Worm (Caenorhabditis elegans) whole organism, L4 larva: ENCODE measurements around the gene K05B2.2.
A peak's percentile ranks its signal among the peaks of the same experiment; 100 is the strongest.

Experiments used
- F26F4.8 ChIP-seq: fragments of 200-800 bp; sonication (Bioruptor generic); conservative IDR thresholded peaks from 2 replicates; pipeline ENCODE4 v1.3.6; 2022; ENCODE audit warnings: missing genetic modification characterization, missing compliant biosample characterization
- F49E8.2 ChIP-seq: sonication (generic microtip); optimal IDR thresholded peaks from 2 replicates; lab custom pipeline; 2016; ENCODE audit warnings: missing compliant biosample characterization, mild to moderate bottlenecking, missing genetic modification characterization, borderline replicate concordance
- R02D3.7 ChIP-seq: fragments of 150-350 bp; sonication (generic microtip); optimal IDR thresholded peaks from 3 replicates; lab custom pipeline; 2014; ENCODE audit warnings: missing biosample characterization, missing genetic modification characterization
- T20F7.1 ChIP-seq: fragments of 200-800 bp; sonication (Bioruptor generic); optimal IDR thresholded peaks from 2 replicates; lab custom pipeline; 2018; ENCODE audit warnings: mild to moderate bottlenecking, missing genetic modification characterization, missing compliant biosample characterization
- Y105C5A.15 ChIP-seq: fragments of 200-800 bp; sonication (Bioruptor generic); IDR thresholded peaks from 2 replicates; pipeline ENCODE4 v1.3.6; 2022; ENCODE audit warnings: missing genetic modification characterization, missing compliant biosample characterization
- Y48G9A.11 ChIP-seq: fragments of 200-800 bp; sonication (Bioruptor generic); IDR thresholded peaks from 2 replicates; pipeline ENCODE4 v1.3.6; 2022; ENCODE audit warnings: missing genetic modification reagents, missing genetic modification characterization, missing compliant biosample characterization
- Y5F2A.4 ChIP-seq: fragments of 200-800 bp; sonication (Bioruptor generic); optimal IDR thresholded peaks from 2 replicates; lab custom pipeline; 2018; ENCODE audit warnings: mild to moderate bottlenecking, missing genetic modification characterization, missing compliant biosample characterization
- aha-1 ChIP-seq: fragments of 150-350 bp; peaks from one replicate; lab custom pipeline; 2014; ENCODE audit warnings: missing biosample characterization, missing genetic modification characterization
- arid-1 ChIP-seq: fragments of 200-800 bp; sonication (Bioruptor generic); conservative IDR thresholded peaks from 2 replicates; pipeline ENCODE4 v1.3.6; 2022; ENCODE audit warnings: missing genetic modification reagents, missing genetic modification characterization, missing compliant biosample characterization
- ceh-44 ChIP-seq: fragments of 200-800 bp; sonication (Bioruptor generic); IDR thresholded peaks from 2 replicates; pipeline ENCODE4 v1.3.6; 2022; ENCODE audit warnings: missing genetic modification reagents, missing genetic modification characterization, missing compliant biosample characterization
- ceh-62 ChIP-seq: sonication (generic microtip); optimal IDR thresholded peaks from 2 replicates; lab custom pipeline; 2017; ENCODE audit warnings: missing biosample characterization, missing genetic modification characterization
- ceh-82 ChIP-seq: sonication (generic microtip); optimal IDR thresholded peaks from 2 replicates; lab custom pipeline; 2017; ENCODE audit warnings: missing biosample characterization, missing genetic modification characterization
- daf-12 ChIP-seq: fragments of 150-350 bp; optimal IDR thresholded peaks from 2 replicates; lab custom pipeline; 2014; ENCODE audit warnings: missing biosample characterization, missing genetic modification reagents, missing genetic modification characterization
- daf-16 ChIP-seq, 3 experiments: sonication (generic microtip); optimal IDR thresholded peaks; 2 replicates each; lab custom pipeline; 2016 to 2017; ENCODE audit warnings: missing genetic modification characterization in 3 of 3, missing genetic modification reagents in 3 of 3, mild to moderate bottlenecking in 2 of 3, missing compliant biosample characterization in 2 of 3, missing biosample characterization in 1 of 3, moderate library complexity in 1 of 3
- dmd-9 ChIP-seq: fragments of 200-800 bp; sonication (Bioruptor generic); IDR thresholded peaks from 2 replicates; pipeline ENCODE4 v1.3.6; 2022; ENCODE audit warnings: missing genetic modification reagents, missing genetic modification characterization, missing compliant biosample characterization
- duxl-1 ChIP-seq: sonication (generic microtip); optimal IDR thresholded peaks from 2 replicates; lab custom pipeline; 2016; ENCODE audit warnings: mild to moderate bottlenecking, missing genetic modification characterization, moderate library complexity, missing compliant biosample characterization; ENCODE audit not compliant: poor library complexity
- egl-43 ChIP-seq: fragments of 200-800 bp; sonication (Bioruptor generic); IDR thresholded peaks from 2 replicates; pipeline ENCODE4 v1.3.6; 2022; ENCODE audit warnings: missing genetic modification reagents, missing genetic modification characterization, missing compliant biosample characterization
- fkh-10 ChIP-seq: fragments of 150-350 bp; optimal IDR thresholded peaks from 2 replicates; lab custom pipeline; 2014; ENCODE audit warnings: missing biosample characterization, missing genetic modification reagents, missing genetic modification characterization
- fos-1 ChIP-seq: fragments of 150-350 bp; optimal IDR thresholded peaks from 2 replicates; lab custom pipeline; 2014; ENCODE audit warnings: missing biosample characterization, missing genetic modification characterization
- gei-8 ChIP-seq: fragments of 200-800 bp; sonication (Bioruptor generic); optimal IDR thresholded peaks from 2 replicates; lab custom pipeline; 2018; ENCODE audit warnings: mild to moderate bottlenecking, missing genetic modification characterization, missing compliant biosample characterization
- hif-1 ChIP-seq, 2 experiments: sonication (generic microtip); optimal IDR thresholded peaks; 2 replicates each; lab custom pipeline; 2016 to 2017; ENCODE audit warnings: missing compliant biosample characterization in 2 of 2, missing genetic modification characterization in 2 of 2, missing genetic modification reagents in 2 of 2, missing genotype in 2 of 2, mild to moderate bottlenecking in 1 of 2
- hlh-30 ChIP-seq: sonication (generic microtip); optimal IDR thresholded peaks from 2 replicates; lab custom pipeline; 2017; ENCODE audit warnings: antibody characterized with exemption, mild to moderate bottlenecking, missing genetic modification characterization, missing compliant biosample characterization; ENCODE audit not compliant: insufficient read depth
- hmg-1.1 ChIP-seq: fragments of 200-800 bp; sonication (Bioruptor generic); IDR thresholded peaks from 2 replicates; pipeline ENCODE4 v1.3.6; 2022; ENCODE audit warnings: missing genetic modification reagents, missing genetic modification characterization, missing compliant biosample characterization
- lin-13 ChIP-seq: fragments of 150-350 bp; optimal IDR thresholded peaks from 2 replicates; lab custom pipeline; 2014; ENCODE audit warnings: missing biosample characterization, missing genetic modification reagents, missing genetic modification characterization
- lin-29 ChIP-seq: fragments of 200-800 bp; sonication (Bioruptor generic); IDR thresholded peaks from 2 replicates; pipeline ENCODE4 v1.3.6; 2022; ENCODE audit warnings: missing genetic modification reagents, missing genetic modification characterization, missing compliant biosample characterization
- lin-38 ChIP-seq: fragments of 200-800 bp; sonication (Bioruptor generic); IDR thresholded peaks from 2 replicates; pipeline ENCODE4 v1.3.6; 2022; ENCODE audit warnings: missing genetic modification reagents, missing genetic modification characterization, missing compliant biosample characterization
- lir-3 ChIP-seq: sonication (generic microtip); optimal IDR thresholded peaks from 2 replicates; lab custom pipeline; 2016; ENCODE audit warnings: mild to moderate bottlenecking, missing genetic modification characterization, missing compliant biosample characterization
- lsy-2 ChIP-seq, 2 experiments: fragments of 150-350 bp in 1 of 2; sonication (generic microtip) in 1 of 2; optimal IDR thresholded peaks; 2 replicates each; lab custom pipeline; 2014 to 2017; ENCODE audit warnings: missing biosample characterization in 2 of 2, missing genetic modification characterization in 2 of 2
- madf-9 ChIP-seq: fragments of 200-800 bp; sonication (Bioruptor generic); conservative IDR thresholded peaks from 2 replicates; pipeline ENCODE4 v1.3.6; 2022; ENCODE audit warnings: missing genetic modification reagents, missing genetic modification characterization, missing compliant biosample characterization
- mdl-1 ChIP-seq, 2 experiments: fragments of 150-350 bp in 1 of 2; sonication (generic microtip) in 1 of 2; optimal IDR thresholded peaks; 2 replicates each; lab custom pipeline; 2014 to 2017; ENCODE audit warnings: missing biosample characterization in 2 of 2, missing genetic modification characterization in 2 of 2
- mdt-29 ChIP-seq: fragments of 200-800 bp; sonication (Bioruptor generic); IDR thresholded peaks from 2 replicates; pipeline ENCODE4 v1.3.6; 2022; ENCODE audit warnings: missing genetic modification reagents, missing genetic modification characterization, missing compliant biosample characterization
- mxl-2 ChIP-seq: fragments of 200-800 bp; sonication (Bioruptor generic); conservative IDR thresholded peaks from 2 replicates; pipeline ENCODE4 v1.3.6; 2022; ENCODE audit warnings: missing genetic modification reagents, missing genetic modification characterization, missing compliant biosample characterization
- mxl-3 ChIP-seq: fragments of 200-800 bp; sonication (Bioruptor generic); optimal IDR thresholded peaks from 2 replicates; lab custom pipeline; 2018; ENCODE audit warnings: mild to moderate bottlenecking, missing genetic modification characterization, missing compliant biosample characterization
- nhr-10 ChIP-seq: fragments of 150-350 bp; optimal IDR thresholded peaks from 2 replicates; lab custom pipeline; 2014; ENCODE audit warnings: missing biosample characterization, missing genetic modification characterization
- nhr-102 ChIP-seq: sonication (generic microtip); optimal IDR thresholded peaks from 2 replicates; lab custom pipeline; 2016; ENCODE audit warnings: mild to moderate bottlenecking, missing genetic modification characterization, moderate library complexity, missing compliant biosample characterization
- nhr-111 ChIP-seq: fragments of 200-800 bp; sonication (Bioruptor generic); optimal IDR thresholded peaks from 2 replicates; lab custom pipeline; 2018; ENCODE audit warnings: mild to moderate bottlenecking, missing genetic modification characterization, missing compliant biosample characterization
- nhr-48 ChIP-seq: sonication (generic microtip); optimal IDR thresholded peaks from 2 replicates; lab custom pipeline; 2016; ENCODE audit warnings: mild to moderate bottlenecking, missing genetic modification characterization, missing compliant biosample characterization
- pha-4 ChIP-seq, 2 experiments: fragments of 150-350 bp in 1 of 2; fragments of 200-800 bp in 1 of 2; sonication (Bioruptor generic) in 1 of 2; IDR thresholded peaks in 1 of 2; optimal IDR thresholded peaks in 1 of 2; 2 replicates each; pipeline versions ENCODE4 v1.3.6 to Lab custom; 2014 to 2022; ENCODE audit warnings: missing genetic modification characterization in 2 of 2, missing genetic modification reagents in 2 of 2, missing biosample characterization in 1 of 2, missing compliant biosample characterization in 1 of 2
- rbr-2 ChIP-seq: sonication (generic microtip); optimal IDR thresholded peaks from 2 replicates; lab custom pipeline; 2016; ENCODE audit warnings: missing genotype, missing genetic modification characterization, missing compliant biosample characterization
- saeg-2 ChIP-seq: fragments of 200-800 bp; sonication (Bioruptor generic); IDR thresholded peaks from 2 replicates; pipeline ENCODE4 v1.3.6; 2022; ENCODE audit warnings: missing genetic modification reagents, missing genetic modification characterization, missing compliant biosample characterization
- set-16 ChIP-seq: fragments of 200-800 bp; sonication (Bioruptor generic); IDR thresholded peaks from 2 replicates; pipeline ENCODE4 v1.3.6; 2022; ENCODE audit warnings: missing genetic modification reagents, missing genetic modification characterization, missing compliant biosample characterization
- snpc-4 ChIP-seq: fragments of 150-350 bp; optimal IDR thresholded peaks from 2 replicates; lab custom pipeline; 2014; ENCODE audit warnings: missing biosample characterization, missing genetic modification characterization
- tag-97 ChIP-seq: fragments of 200-800 bp; sonication (Bioruptor generic); IDR thresholded peaks from 2 replicates; pipeline ENCODE4 v1.3.6; 2022; ENCODE audit warnings: missing genetic modification characterization, missing compliant biosample characterization
- tra-1 ChIP-seq: fragments of 200-800 bp; sonication (Bioruptor generic); IDR thresholded peaks from 2 replicates; pipeline ENCODE4 v1.3.6; 2022; ENCODE audit warnings: missing genetic modification reagents, missing genetic modification characterization, missing compliant biosample characterization
- unc-130 ChIP-seq: sonication (generic microtip); optimal IDR thresholded peaks from 2 replicates; lab custom pipeline; 2016; ENCODE audit warnings: missing genetic modification reagents, missing genetic modification characterization, missing compliant biosample characterization
- unc-39 ChIP-seq: sonication (generic microtip); optimal IDR thresholded peaks from 2 replicates; lab custom pipeline; 2017; ENCODE audit warnings: missing biosample characterization, missing genetic modification characterization
- zag-1 ChIP-seq: fragments of 150-350 bp; optimal IDR thresholded peaks from 2 replicates; lab custom pipeline; 2014; ENCODE audit warnings: missing biosample characterization, missing genetic modification characterization
- zip-11 ChIP-seq: fragments of 200-800 bp; sonication (Bioruptor generic); IDR thresholded peaks from 2 replicates; pipeline ENCODE4 v1.3.6; 2022; ENCODE audit warnings: missing genetic modification characterization, missing compliant biosample characterization
- zip-2 ChIP-seq: fragments of 150-350 bp; optimal IDR thresholded peaks from 2 replicates; lab custom pipeline; 2014; ENCODE audit warnings: missing biosample characterization, missing genetic modification characterization
- ztf-11 ChIP-seq: fragments of 150-350 bp; optimal IDR thresholded peaks from 2 replicates; lab custom pipeline; 2014; ENCODE audit warnings: missing biosample characterization, missing genetic modification characterization

Gene K05B2.2

DNA sequence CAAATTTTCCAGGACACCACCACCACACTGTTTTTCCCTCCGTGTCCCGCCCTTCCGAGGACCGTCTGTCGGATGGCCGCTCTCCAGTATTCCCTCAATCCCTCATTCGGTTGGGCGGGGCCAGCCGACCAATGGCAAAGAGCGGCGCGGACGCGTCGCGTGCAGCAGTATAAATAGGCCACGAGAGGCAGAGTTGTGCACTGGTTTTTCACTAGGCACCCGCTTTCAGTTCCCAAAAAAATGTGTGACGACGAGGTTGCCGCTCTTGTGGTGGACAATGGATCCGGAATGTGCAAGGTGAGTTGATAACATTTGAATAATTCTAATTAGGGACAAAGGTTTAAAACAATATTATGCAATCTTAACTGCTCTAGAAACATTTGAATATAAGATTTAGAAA lies 54.5 kb downstream of the K05B2.2 start, which contains the start of gene act-4:
act-4 (plus strand) TSS at position 200 of the 400 bp plus-strand sequence.
- no peak for TF ChIP-seq T20F7.1
- no peak for TF ChIP-seq zag-1
- no peak for TF ChIP-seq ceh-62 (tag; lab: Kevin White, UChicago)
- no peak for TF ChIP-seq madf-9
- TF ChIP-seq lin-38 (GFP tag; lab: Robert Waterston, UW), result no peak
- TF ChIP-seq mxl-2 (GFP tag; lab: Robert Waterston, UW), result no peak
- no peak for TF ChIP-seq ztf-11 (tag; lab: Kevin White, UChicago)
- no peak for TF ChIP-seq arid-1 (GFP tag; lab: Robert Waterston, UW)
- TF ChIP-seq gei-8 (GFP tag; lab: Kevin White, UChicago), result no peak
- no peak for TF ChIP-seq ceh-82 (tag; lab: Kevin White, UChicago)
- peak; percentile 81 for TF ChIP-seq egl-43 (GFP tag; lab: Robert Waterston, UW)
- no peak for TF ChIP-seq lin-13 (GFP tag; lab: Kevin White, UChicago)
- TF ChIP-seq Y48G9A.11 (GFP tag; lab: Robert Waterston, UW), result no peak
- no peak for TF ChIP-seq zip-2
- TF ChIP-seq Y105C5A.15 (GFP tag; lab: Robert Waterston, UW), result no peak
- peak in 1 of 2 experiments; percentile 4 for TF ChIP-seq hif-1 (tag; optimal IDR thresholded peaks at IDR 0.05; lab: Kevin White, UChicago)
- TF ChIP-seq set-16 (GFP tag; lab: Robert Waterston, UW), result peak; percentile 91
- no peak for TF ChIP-seq fkh-10 (GFP tag; lab: Kevin White, UChicago)
- TF ChIP-seq lir-3 (tag; lab: Kevin White, UChicago), result no peak
- TF ChIP-seq tra-1 (GFP tag; lab: Robert Waterston, UW), result 0 out of 2 replicates have a peak, but pooled peaks have one; percentile 21
- no peak for TF ChIP-seq fos-1 (tag; lab: Kevin White, UChicago)
- no peak for TF ChIP-seq F26F4.8
- no peak for TF ChIP-seq daf-12 (tag; lab: Kevin White, UChicago)
- no peak for TF ChIP-seq saeg-2 (GFP tag; lab: Robert Waterston, UW)
- TF ChIP-seq mdt-29, result no peak
- TF ChIP-seq F49E8.2 (tag; lab: Kevin White, UChicago), result no peak
- TF ChIP-seq unc-130 (GFP tag; lab: Kevin White, UChicago), result no peak
- TF ChIP-seq nhr-102 (tag; lab: Kevin White, UChicago), result no peak
- peak in 1 of 2 experiments; percentile 60 for TF ChIP-seq lsy-2 (tag; optimal IDR thresholded peaks at IDR 0.05; lab: Kevin White, UChicago)
- TF ChIP-seq R02D3.7 (tag; lab: Kevin White, UChicago), result no peak
- no peak for TF ChIP-seq unc-39
- peak; percentile 76 for TF ChIP-seq hmg-1.1 (GFP tag; lab: Robert Waterston, UW)
- no peak for TF ChIP-seq ceh-44 (GFP tag; lab: Robert Waterston, UW)
- peak in 1 of 2 experiments; percentile 49 for TF ChIP-seq mdl-1 (tag; optimal IDR thresholded peaks at IDR 0.05; lab: Kevin White, UChicago)
- TF ChIP-seq Y5F2A.4, result no peak
- no peak for TF ChIP-seq mxl-3 (GFP tag; lab: Kevin White, UChicago)
- peak; percentile 64 for TF ChIP-seq rbr-2 (tag; lab: Kevin White, UChicago)
- no peak for TF ChIP-seq nhr-10 (tag; lab: Kevin White, UChicago)
- 0 out of 2 replicates have a peak, but pooled peaks have one; percentile 59 for TF ChIP-seq dmd-9 (GFP tag; lab: Robert Waterston, UW)
- TF ChIP-seq tag-97 (GFP tag; lab: Robert Waterston, UW), result no peak
- TF ChIP-seq pha-4 (GFP tag; IDR thresholded peaks at IDR 0.05; lab: Robert Waterston, UW), result peak; percentile 51; the same call in 1 of the 2 replicates
- TF ChIP-seq pha-4 (tag; optimal IDR thresholded peaks at IDR 0.05; lab: Kevin White, UChicago), result no peak
- TF ChIP-seq zip-11 (GFP tag; lab: Robert Waterston, UW), result no peak
- TF ChIP-seq nhr-111 (GFP tag; lab: Kevin White, UChicago), result no peak
- TF ChIP-seq duxl-1 (tag; lab: Kevin White, UChicago), result no peak
- TF ChIP-seq daf-16 (GFP tag; optimal IDR thresholded peaks at IDR 0.05; lab: Kevin White, UChicago), result peak in 1 of 2 experiments; percentile 4
- TF ChIP-seq daf-16 (tag; optimal IDR thresholded peaks at IDR 0.05; lab: Kevin White, UChicago), result no peak
- TF ChIP-seq lin-29 (GFP tag; lab: Robert Waterston, UW), result no peak
- TF ChIP-seq nhr-48 (tag; lab: Kevin White, UChicago), result no peak
- TF ChIP-seq aha-1, result peak; percentile 94
- no peak for TF ChIP-seq snpc-4 (tag; lab: Kevin White, UChicago)
- TF ChIP-seq hlh-30 (tag; lab: Kevin White, UChicago), result peak; percentile 50
